Worm (Caenorhabditis elegans): ENCODE measurements around the gene Y57G11C.36.

Gene Y57G11C.36

ce11 chrIV:14764719-14765173, 8.8 kb downstream of the Y57G11C.36 start (continued):
- TF ChIP-seq Y67H2A.10 (GFP tag; conservative IDR thresholded peaks at IDR 0.05) = 0 out of 2 replicates have a peak, but pooled peaks have one; percentile 32
- TF ChIP-seq nhr-120 (GFP tag; IDR thresholded peaks at IDR 0.05) = no peak
- TF ChIP-seq madf-3 (GFP tag; IDR thresholded peaks at IDR 0.05) = 0 out of 2 replicates have a peak, but pooled peaks have one; percentile 45
- TF ChIP-seq nfya-2 (GFP tag; IDR thresholded peaks at IDR 0.05) = 0 out of 2 replicates have a peak, but pooled peaks have one; percentile 43
- TF ChIP-seq ztf-18 (tag; optimal IDR thresholded peaks at IDR 0.05) = peak; percentile 54
- TF ChIP-seq bed-2 (GFP tag; IDR thresholded peaks at IDR 0.05) = no peak
- TF ChIP-seq ztf-25 (GFP tag; IDR thresholded peaks at IDR 0.05) = 0 out of 2 replicates have a peak, but pooled peaks have one; percentile 3
- peak; percentile 1 for TF ChIP-seq repo-1 (tag; optimal IDR thresholded peaks at IDR 0.05)
- TF ChIP-seq Y95B8A.8 (GFP tag; IDR thresholded peaks at IDR 0.05) = 0 out of 2 replicates have a peak, but pooled peaks have one; percentile 47
- no peak for TF ChIP-seq nhr-179 (tag; optimal IDR thresholded peaks at IDR 0.05)
- TF ChIP-seq pbrm-1 (GFP tag; IDR thresholded peaks at IDR 0.05) = peak; percentile 96
- TF ChIP-seq pha-4 (tag; optimal IDR thresholded peaks at IDR 0.05) = no peak
- no peak for TF ChIP-seq ceh-79 (tag; optimal IDR thresholded peaks at IDR 0.05)
- TF ChIP-seq hmg-20 (GFP tag; IDR thresholded peaks at IDR 0.05) = peak; percentile 45; the same call in 1 of the 2 replicates
- no peak for TF ChIP-seq ceh-58 (GFP tag; IDR thresholded peaks at IDR 0.05)
- TF ChIP-seq C17E4.6 (GFP tag; IDR thresholded peaks at IDR 0.05) = peak; percentile 42; the same call in 1 of the 2 replicates
- 0 out of 2 replicates have a peak, but pooled peaks have one; percentile 1 for TF ChIP-seq B0019.2 (GFP tag; conservative IDR thresholded peaks at IDR 0.05)
- no peak for TF ChIP-seq hlh-26 (GFP tag; conservative IDR thresholded peaks at IDR 0.05)
- TF ChIP-seq nfyb-1 (GFP tag; IDR thresholded peaks at IDR 0.05) = peak; percentile 68; the same call in 1 of the 2 replicates
- TF ChIP-seq Y53F4B.3 (GFP tag; IDR thresholded peaks at IDR 0.05) = peak; percentile 72
- TF ChIP-seq ceh-91 (GFP tag; IDR thresholded peaks at IDR 0.05) = peak; percentile 63; the same call in 1 of the 2 replicates
- peak; percentile 96 for TF ChIP-seq lsl-1 (GFP tag; optimal IDR thresholded peaks at IDR 0.05)
- TF ChIP-seq dox-1 (GFP tag; IDR thresholded peaks at IDR 0.05) = peak; percentile 85
- 0 out of 2 replicates have a peak, but pooled peaks have one; percentile 43 for TF ChIP-seq K11D2.4 (GFP tag; IDR thresholded peaks at IDR 0.05)
- no peak for TF ChIP-seq F55B11.4 (tag; optimal IDR thresholded peaks at IDR 0.05; ENCODE audit: borderline replicate concordance, insufficient read depth)
- TF ChIP-seq nhr-90 (tag; optimal IDR thresholded peaks at IDR 0.05) = no peak
- TF ChIP-seq lsy-27 (tag; optimal IDR thresholded peaks at IDR 0.05; ENCODE audit: borderline replicate concordance, insufficient read depth) = peak; percentile 42
- TF ChIP-seq akir-1 (GFP tag; optimal IDR thresholded peaks at IDR 0.05) = no peak
- TF ChIP-seq unc-62 (GFP tag; optimal IDR thresholded peaks at IDR 0.05) = no peak
- no peak for TF ChIP-seq nhr-80 (tag; optimal IDR thresholded peaks at IDR 0.05)
- TF ChIP-seq lag-1 (GFP tag; IDR thresholded peaks at IDR 0.05) = no peak
- TF ChIP-seq lir-1 (GFP tag; conservative IDR thresholded peaks at IDR 0.05) = peak; percentile 71
- TF ChIP-seq madf-8 (GFP tag; conservative IDR thresholded peaks at IDR 0.05) = peak; percentile 99
- 0 out of 2 replicates have a peak, but pooled peaks have one; percentile 26 for TF ChIP-seq Y56A3A.18 (GFP tag; IDR thresholded peaks at IDR 0.05)
- TF ChIP-seq F37B4.10 (GFP tag; IDR thresholded peaks at IDR 0.05) = no peak
- TF ChIP-seq F57C9.4 (tag; optimal IDR thresholded peaks at IDR 0.05) = no peak
- TF ChIP-seq dpl-1 (GFP tag; optimal IDR thresholded peaks at IDR 0.05) = no peak
- TF ChIP-seq F23B12.7 (tag; optimal IDR thresholded peaks at IDR 0.05; ENCODE audit: insufficient read depth) = peak; percentile 38
- no peak for TF ChIP-seq fkh-3 (tag; optimal IDR thresholded peaks at IDR 0.05)
- TF ChIP-seq ZK185.1 (tag; optimal IDR thresholded peaks at IDR 0.05; ENCODE audit: poor library complexity, severe bottlenecking) = no peak
- TF ChIP-seq sdz-38 (tag; optimal IDR thresholded peaks at IDR 0.05) = no peak
- TF ChIP-seq ztf-22 (GFP tag; optimal IDR thresholded peaks at IDR 0.05) = no peak
- no peak for TF ChIP-seq cebp-1 (GFP tag; IDR thresholded peaks at IDR 0.05)
- TF ChIP-seq cebp-1 (tag; optimal IDR thresholded peaks at IDR 0.05) = no peak
- peak; percentile 98 for TF ChIP-seq xnd-1 (tag; optimal IDR thresholded peaks at IDR 0.05)
- TF ChIP-seq aptf-3 (GFP tag; IDR thresholded peaks at IDR 0.05) = no peak
- TF ChIP-seq tbp1 (GFP tag; optimal IDR thresholded peaks at IDR 0.05) = peak; percentile 80
- TF ChIP-seq ets-4 (GFP tag; optimal IDR thresholded peaks at IDR 0.05) = no peak
